Worm (Caenorhabditis elegans) whole organism, L4 larva: ENCODE data around the gene ceh-27.

ENCODE experiments used
- F10B5.3 ChIP-seq: sonication (generic microtip); optimal IDR thresholded peaks from 2 replicates; lab custom pipeline; 2016; ENCODE audit warnings: mild to moderate bottlenecking, missing genetic modification characterization, missing compliant biosample characterization
- F37D6.2 ChIP-seq: sonication (generic microtip); optimal IDR thresholded peaks from 2 replicates; lab custom pipeline; 2016; ENCODE audit warnings: mild to moderate bottlenecking, missing genetic modification characterization, missing compliant biosample characterization
- F44E2.7 ChIP-seq: fragments of 200-800 bp; sonication (Bioruptor generic); IDR thresholded peaks from 2 replicates; pipeline ENCODE4 v2.1.2; 2022; ENCODE audit warnings: missing genetic modification characterization, missing compliant biosample characterization
- T26A8.4 ChIP-seq: fragments of 200-800 bp; sonication (Bioruptor generic); IDR thresholded peaks from 2 replicates; pipeline ENCODE4 v1.3.6; 2022; ENCODE audit warnings: missing genetic modification characterization, missing compliant biosample characterization
- Y105C5A.15 ChIP-seq: fragments of 200-800 bp; sonication (Bioruptor generic); IDR thresholded peaks from 2 replicates; pipeline ENCODE4 v1.3.6; 2022; ENCODE audit warnings: missing genetic modification characterization, missing compliant biosample characterization
- Y48G9A.11 ChIP-seq: fragments of 200-800 bp; sonication (Bioruptor generic); IDR thresholded peaks from 2 replicates; pipeline ENCODE4 v1.3.6; 2022; ENCODE audit warnings: missing genetic modification reagents, missing genetic modification characterization, missing compliant biosample characterization
- Y5F2A.4 ChIP-seq: fragments of 200-800 bp; sonication (Bioruptor generic); optimal IDR thresholded peaks from 2 replicates; lab custom pipeline; 2018; ENCODE audit warnings: mild to moderate bottlenecking, missing genetic modification characterization, missing compliant biosample characterization
- ZK337.2 ChIP-seq: fragments of 200-800 bp; sonication (Bioruptor generic); IDR thresholded peaks from 2 replicates; pipeline ENCODE4 v1.3.6; 2022; ENCODE audit warnings: missing genetic modification reagents, missing genetic modification characterization, missing compliant biosample characterization
- aha-1 ChIP-seq: fragments of 150-350 bp; peaks from one replicate; lab custom pipeline; 2014; ENCODE audit warnings: missing biosample characterization, missing genetic modification characterization
- ama-1 ChIP-seq: fragments of 150-350 bp; optimal IDR thresholded peaks from 2 replicates; lab custom pipeline; 2014; ENCODE audit warnings: inconsistent platforms, mixed read lengths
- arid-1 ChIP-seq: fragments of 200-800 bp; sonication (Bioruptor generic); conservative IDR thresholded peaks from 2 replicates; pipeline ENCODE4 v1.3.6; 2022; ENCODE audit warnings: missing genetic modification reagents, missing genetic modification characterization, missing compliant biosample characterization
- ceh-20 ChIP-seq: fragments of 200-800 bp; sonication (Bioruptor generic); IDR thresholded peaks from 2 replicates; pipeline ENCODE4 v1.3.6; 2022; ENCODE audit warnings: missing genetic modification reagents, missing genetic modification characterization, missing compliant biosample characterization
- ceh-32 ChIP-seq: sonication (generic microtip); optimal IDR thresholded peaks from 2 replicates; lab custom pipeline; 2016; ENCODE audit warnings: mild to moderate bottlenecking, missing genetic modification characterization, missing compliant biosample characterization; ENCODE audit not compliant: poor library complexity
- ceh-62 ChIP-seq: sonication (generic microtip); optimal IDR thresholded peaks from 2 replicates; lab custom pipeline; 2017; ENCODE audit warnings: missing biosample characterization, missing genetic modification characterization
- ces-1 ChIP-seq: fragments of 150-350 bp; sonication (generic microtip); optimal IDR thresholded peaks from 4 replicates; lab custom pipeline; 2014; ENCODE audit warnings: missing biosample characterization, missing genetic modification reagents, missing genetic modification characterization
- cey-2 ChIP-seq: sonication (generic microtip); optimal IDR thresholded peaks from 3 replicates; lab custom pipeline; 2017; ENCODE audit warnings: missing genetic modification characterization, mild to moderate bottlenecking, missing compliant biosample characterization, antibody characterized with exemption, borderline replicate concordance; ENCODE audit not compliant: insufficient read depth
- daf-16 ChIP-seq, 3 experiments: sonication (generic microtip); optimal IDR thresholded peaks; 2 replicates each; lab custom pipeline; 2016 to 2017; ENCODE audit warnings: missing genetic modification characterization in 3 of 3, missing genetic modification reagents in 3 of 3, mild to moderate bottlenecking in 2 of 3, missing compliant biosample characterization in 2 of 3, missing biosample characterization in 1 of 3, moderate library complexity in 1 of 3
- daf-19 ChIP-seq: fragments of 200-800 bp; sonication (Bioruptor generic); conservative IDR thresholded peaks from 2 replicates; pipeline ENCODE4 v1.3.6; 2022; ENCODE audit warnings: missing genetic modification characterization, missing compliant biosample characterization
- daf-8 ChIP-seq: fragments of 200-800 bp; sonication (Bioruptor generic); IDR thresholded peaks from 2 replicates; pipeline ENCODE4 v1.3.6; 2022; ENCODE audit warnings: missing genetic modification characterization, missing compliant biosample characterization
- duxl-1 ChIP-seq: sonication (generic microtip); optimal IDR thresholded peaks from 2 replicates; lab custom pipeline; 2016; ENCODE audit warnings: mild to moderate bottlenecking, missing genetic modification characterization, moderate library complexity, missing compliant biosample characterization; ENCODE audit not compliant: poor library complexity
- egl-43 ChIP-seq: fragments of 200-800 bp; sonication (Bioruptor generic); IDR thresholded peaks from 2 replicates; pipeline ENCODE4 v1.3.6; 2022; ENCODE audit warnings: missing genetic modification reagents, missing genetic modification characterization, missing compliant biosample characterization
- fkh-10 ChIP-seq: fragments of 150-350 bp; optimal IDR thresholded peaks from 2 replicates; lab custom pipeline; 2014; ENCODE audit warnings: missing biosample characterization, missing genetic modification reagents, missing genetic modification characterization
- gei-8 ChIP-seq: fragments of 200-800 bp; sonication (Bioruptor generic); optimal IDR thresholded peaks from 2 replicates; lab custom pipeline; 2018; ENCODE audit warnings: mild to moderate bottlenecking, missing genetic modification characterization, missing compliant biosample characterization
- hlh-11 ChIP-seq: fragments of 200-800 bp; sonication (Bioruptor generic); optimal IDR thresholded peaks from 2 replicates; lab custom pipeline; 2018; ENCODE audit warnings: mild to moderate bottlenecking, missing genetic modification characterization, missing compliant biosample characterization
- hlh-30 ChIP-seq: sonication (generic microtip); optimal IDR thresholded peaks from 2 replicates; lab custom pipeline; 2017; ENCODE audit warnings: antibody characterized with exemption, mild to moderate bottlenecking, missing genetic modification characterization, missing compliant biosample characterization; ENCODE audit not compliant: insufficient read depth
- hmg-1.1 ChIP-seq: fragments of 200-800 bp; sonication (Bioruptor generic); IDR thresholded peaks from 2 replicates; pipeline ENCODE4 v1.3.6; 2022; ENCODE audit warnings: missing genetic modification reagents, missing genetic modification characterization, missing compliant biosample characterization
- jun-1 ChIP-seq: fragments of 150-350 bp; optimal IDR thresholded peaks from 2 replicates; lab custom pipeline; 2014; ENCODE audit warnings: missing biosample characterization, missing genetic modification reagents, missing genetic modification characterization
- lin-13 ChIP-seq: fragments of 150-350 bp; optimal IDR thresholded peaks from 2 replicates; lab custom pipeline; 2014; ENCODE audit warnings: missing biosample characterization, missing genetic modification reagents, missing genetic modification characterization
- lin-15B ChIP-seq: fragments of 150-350 bp; sonication (generic microtip); optimal IDR thresholded peaks from 3 replicates; lab custom pipeline; 2014; ENCODE audit warnings: missing biosample characterization, missing genetic modification characterization
- mdl-1 ChIP-seq, 2 experiments: fragments of 150-350 bp in 1 of 2; sonication (generic microtip) in 1 of 2; optimal IDR thresholded peaks; 2 replicates each; lab custom pipeline; 2014 to 2017; ENCODE audit warnings: missing biosample characterization in 2 of 2, missing genetic modification characterization in 2 of 2
- mep-1 ChIP-seq: fragments of 150-350 bp; sonication (generic microtip); optimal IDR thresholded peaks from 3 replicates; lab custom pipeline; 2014; ENCODE audit warnings: missing biosample characterization, missing genetic modification characterization
- mes-2 ChIP-seq: sonication (generic microtip); optimal IDR thresholded peaks from 2 replicates; lab custom pipeline; 2016; ENCODE audit warnings: missing genotype, mild to moderate bottlenecking, missing genetic modification characterization, missing compliant biosample characterization; ENCODE audit not compliant: poor library complexity, severe bottlenecking
- mxl-3 ChIP-seq: fragments of 200-800 bp; sonication (Bioruptor generic); optimal IDR thresholded peaks from 2 replicates; lab custom pipeline; 2018; ENCODE audit warnings: mild to moderate bottlenecking, missing genetic modification characterization, missing compliant biosample characterization
- nhr-41 ChIP-seq: fragments of 200-800 bp; sonication (Bioruptor generic); IDR thresholded peaks from 2 replicates; pipeline ENCODE4 v1.3.6; 2022; ENCODE audit warnings: missing genetic modification reagents, missing genetic modification characterization, missing compliant biosample characterization
- nhr-48 ChIP-seq: sonication (generic microtip); optimal IDR thresholded peaks from 2 replicates; lab custom pipeline; 2016; ENCODE audit warnings: mild to moderate bottlenecking, missing genetic modification characterization, missing compliant biosample characterization
- nhr-6 ChIP-seq: fragments of 150-350 bp; optimal IDR thresholded peaks from 2 replicates; lab custom pipeline; 2014; ENCODE audit warnings: missing biosample characterization, missing genetic modification characterization
- nhr-76 ChIP-seq: fragments of 150-350 bp; optimal IDR thresholded peaks from 2 replicates; lab custom pipeline; 2014; ENCODE audit warnings: missing biosample characterization, missing genetic modification characterization
- nhr-77 ChIP-seq: fragments of 150-350 bp; optimal IDR thresholded peaks from 2 replicates; lab custom pipeline; 2014; ENCODE audit warnings: missing biosample characterization, missing genetic modification characterization
- rbr-2 ChIP-seq: sonication (generic microtip); optimal IDR thresholded peaks from 2 replicates; lab custom pipeline; 2016; ENCODE audit warnings: missing genotype, missing genetic modification characterization, missing compliant biosample characterization
- saeg-2 ChIP-seq: fragments of 200-800 bp; sonication (Bioruptor generic); IDR thresholded peaks from 2 replicates; pipeline ENCODE4 v1.3.6; 2022; ENCODE audit warnings: missing genetic modification reagents, missing genetic modification characterization, missing compliant biosample characterization
- sdz-12 ChIP-seq: fragments of 200-800 bp; sonication (Bioruptor generic); optimal IDR thresholded peaks from 2 replicates; lab custom pipeline; 2018; ENCODE audit warnings: mild to moderate bottlenecking, missing genetic modification characterization, missing compliant biosample characterization
- set-16 ChIP-seq: fragments of 200-800 bp; sonication (Bioruptor generic); IDR thresholded peaks from 2 replicates; pipeline ENCODE4 v1.3.6; 2022; ENCODE audit warnings: missing genetic modification reagents, missing genetic modification characterization, missing compliant biosample characterization
- tra-1 ChIP-seq: fragments of 200-800 bp; sonication (Bioruptor generic); IDR thresholded peaks from 2 replicates; pipeline ENCODE4 v1.3.6; 2022; ENCODE audit warnings: missing genetic modification reagents, missing genetic modification characterization, missing compliant biosample characterization
- unc-130 ChIP-seq: sonication (generic microtip); optimal IDR thresholded peaks from 2 replicates; lab custom pipeline; 2016; ENCODE audit warnings: missing genetic modification reagents, missing genetic modification characterization, missing compliant biosample characterization
- unc-62 ChIP-seq, 3 experiments: fragments of 150-350 bp in 1 of 3; sonication (generic microtip); optimal IDR thresholded peaks in 2 of 3; peaks in 1 of 3; 1 replicate in 1 of 3; 2 replicates in 2 of 3; lab custom pipeline; 2014 to 2017; ENCODE audit warnings: missing biosample characterization in 3 of 3, missing genetic modification characterization in 3 of 3, missing genetic modification reagents in 3 of 3, missing genotype in 1 of 3
- zip-2 ChIP-seq: fragments of 150-350 bp; optimal IDR thresholded peaks from 2 replicates; lab custom pipeline; 2014; ENCODE audit warnings: missing biosample characterization, missing genetic modification characterization
- ztf-11 ChIP-seq: fragments of 150-350 bp; optimal IDR thresholded peaks from 2 replicates; lab custom pipeline; 2014; ENCODE audit warnings: missing biosample characterization, missing genetic modification characterization

Gene ceh-27

ce11 chrV:11616813-11617212, 48.1 kb downstream of the ceh-27 start (continued):
- TF ChIP-seq Y105C5A.15 (GFP tag; lab: Robert Waterston, UW) (no peak), T26A8.4 (GFP tag; lab: Robert Waterston, UW) (no peak), nhr-77 (tag; lab: Kevin White, UChicago) (no peak), hlh-11 (tag; lab: Kevin White, UChicago) (no peak), saeg-2 (GFP tag; lab: Robert Waterston, UW) (no peak), daf-16 (GFP tag; optimal IDR thresholded peaks at IDR 0.05; lab: Kevin White, UChicago) (no peak), daf-16 (tag; optimal IDR thresholded peaks at IDR 0.05; lab: Kevin White, UChicago) (no peak), sdz-12 (no peak)

DNA sequence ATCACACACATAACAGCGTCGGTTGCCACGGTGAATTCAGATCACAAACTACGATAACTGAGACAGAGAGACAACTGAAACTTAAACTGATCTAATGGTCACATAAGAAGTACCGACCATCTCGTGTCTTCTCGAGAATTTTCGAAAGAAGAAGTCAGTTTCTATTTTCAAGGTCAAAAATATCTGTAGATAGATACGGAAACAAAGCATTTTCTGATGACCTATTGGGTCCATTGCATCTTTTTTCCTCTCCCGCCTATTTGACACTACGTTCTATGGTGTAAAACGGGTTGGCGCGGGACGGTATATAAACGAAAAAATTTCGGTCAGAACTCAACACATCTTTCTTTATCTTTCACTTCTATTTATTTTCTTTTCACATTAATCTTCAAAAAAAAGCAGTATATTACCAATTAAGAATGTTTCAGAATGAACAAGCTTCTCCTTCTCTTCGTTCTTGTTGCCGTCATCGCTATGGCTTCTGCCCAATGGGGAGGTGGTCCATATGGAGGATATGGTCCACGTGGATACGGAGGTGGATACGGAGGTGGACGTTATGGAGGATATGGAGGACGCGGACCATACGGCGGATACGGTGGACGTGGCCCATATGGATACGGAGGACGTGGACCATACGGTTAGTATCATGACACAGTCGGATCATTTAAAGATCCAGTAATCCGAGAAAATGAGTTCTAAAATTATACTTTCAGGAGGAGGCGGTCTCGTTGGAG, 48.8 kb downstream of the ceh-27 start, which contains the start of gene nlp-24:
Gene nlp-24 (plus strand): TSS at position 429 of the 734 bp plus-strand sequence.
- TF ChIP-seq jun-1 (tag; lab: Kevin White, UChicago) (no peak), ZK337.2 (no peak), ceh-62 (tag; lab: Kevin White, UChicago) (no peak), nhr-41 (no peak), duxl-1 (tag; lab: Kevin White, UChicago) (no peak), unc-62 (GFP tag; optimal IDR thresholded peaks at IDR 0.05 in 1 of 2; lab: Kevin White, UChicago) (no peak), unc-62 (tag; optimal IDR thresholded peaks at IDR 0.05; lab: Kevin White, UChicago) (peak; percentile 7), ceh-32 (no peak), ztf-11 (tag; lab: Kevin White, UChicago) (no peak), Y105C5A.15 (GFP tag; lab: Robert Waterston, UW) (no peak), unc-130 (GFP tag; lab: Kevin White, UChicago) (no peak), ces-1 (no peak), lin-13 (GFP tag; lab: Kevin White, UChicago) (no peak), mxl-3 (no peak), Y5F2A.4 (GFP tag; lab: Kevin White, UChicago) (no peak), ama-1 (lab: Kevin White, UChicago) (no peak), mep-1 (no peak), aha-1 (tag; lab: Kevin White, UChicago) (no peak), F44E2.7 (GFP tag; lab: Robert Waterston, UW) (no peak), lin-15B (tag; lab: Kevin White, UChicago) (no peak), set-16 (GFP tag; lab: Robert Waterston, UW) (no peak), cey-2 (tag; lab: Kevin White, UChicago) (no peak), saeg-2 (GFP tag; lab: Robert Waterston, UW) (no peak), mes-2 (peak; percentile 14), T26A8.4 (GFP tag; lab: Robert Waterston, UW) (no peak; the same call in 1 of the 2 replicates), hmg-1.1 (GFP tag; lab: Robert Waterston, UW) (no peak), F10B5.3 (tag; lab: Kevin White, UChicago) (no peak), F37D6.2 (no peak), ceh-20 (GFP tag; lab: Robert Waterston, UW) (no peak), arid-1 (GFP tag; lab: Robert Waterston, UW) (no peak), mdl-1 (tag; optimal IDR thresholded peaks at IDR 0.05; lab: Kevin White, UChicago) (no peak), fkh-10 (no peak), nhr-48 (tag; lab: Kevin White, UChicago) (no peak), nhr-6 (tag; lab: Kevin White, UChicago) (no peak), Y48G9A.11 (no peak), rbr-2 (tag; lab: Kevin White, UChicago) (peak; percentile 5), tra-1 (no peak), daf-19 (GFP tag; lab: Robert Waterston, UW) (no peak), gei-8 (GFP tag; lab: Kevin White, UChicago) (no peak), egl-43 (GFP tag; lab: Robert Waterston, UW) (no peak), zip-2 (tag; lab: Kevin White, UChicago) (no peak), daf-8 (GFP tag; lab: Robert Waterston, UW) (no peak), nhr-76 (tag; lab: Kevin White, UChicago) (peak; percentile 16), hlh-30 (tag; lab: Kevin White, UChicago) (peak; percentile 30)
